Worm (Caenorhabditis elegans) whole organism, L4 larva: ENCODE measurements around the gene cpr-3.

Experiments used
- F26F4.8 ChIP-seq: fragments of 200-800 bp; sonication (Bioruptor generic); conservative IDR thresholded peaks from 2 replicates; pipeline ENCODE4 v1.3.6; 2022; ENCODE audit warnings: missing genetic modification characterization, missing compliant biosample characterization
- T20F7.1 ChIP-seq: fragments of 200-800 bp; sonication (Bioruptor generic); optimal IDR thresholded peaks from 2 replicates; lab custom pipeline; 2018; ENCODE audit warnings: mild to moderate bottlenecking, missing genetic modification characterization, missing compliant biosample characterization
- T26A8.4 ChIP-seq: fragments of 200-800 bp; sonication (Bioruptor generic); IDR thresholded peaks from 2 replicates; pipeline ENCODE4 v1.3.6; 2022; ENCODE audit warnings: missing genetic modification characterization, missing compliant biosample characterization
- Y105C5A.15 ChIP-seq: fragments of 200-800 bp; sonication (Bioruptor generic); IDR thresholded peaks from 2 replicates; pipeline ENCODE4 v1.3.6; 2022; ENCODE audit warnings: missing genetic modification characterization, missing compliant biosample characterization
- ZK546.5 ChIP-seq, 2 experiments: sonication (generic microtip); optimal IDR thresholded peaks; 2 replicates each; lab custom pipeline; 2017; ENCODE audit warnings: missing biosample characterization in 2 of 2, missing genetic modification characterization in 2 of 2
- aly-2 ChIP-seq: sonication (generic microtip); optimal IDR thresholded peaks from 2 replicates; lab custom pipeline; 2018; ENCODE audit warnings: missing biosample characterization, missing genetic modification characterization
- ama-1 ChIP-seq: fragments of 150-350 bp; optimal IDR thresholded peaks from 2 replicates; lab custom pipeline; 2014; ENCODE audit warnings: inconsistent platforms, mixed read lengths
- attf-4 ChIP-seq: sonication (generic microtip); optimal IDR thresholded peaks from 3 replicates; lab custom pipeline; 2017; ENCODE audit warnings: missing biosample characterization, missing genetic modification characterization
- ceh-28 ChIP-seq: fragments of 150-350 bp; optimal IDR thresholded peaks from 2 replicates; lab custom pipeline; 2014; ENCODE audit warnings: missing biosample characterization, missing genetic modification reagents, missing genetic modification characterization
- ceh-62 ChIP-seq: sonication (generic microtip); optimal IDR thresholded peaks from 2 replicates; lab custom pipeline; 2017; ENCODE audit warnings: missing biosample characterization, missing genetic modification characterization
- daf-16 ChIP-seq, 3 experiments: sonication (generic microtip); optimal IDR thresholded peaks; 2 replicates each; lab custom pipeline; 2016 to 2017; ENCODE audit warnings: missing genetic modification characterization in 3 of 3, missing genetic modification reagents in 3 of 3, mild to moderate bottlenecking in 2 of 3, missing compliant biosample characterization in 2 of 3, missing biosample characterization in 1 of 3, moderate library complexity in 1 of 3
- daf-19 ChIP-seq: fragments of 200-800 bp; sonication (Bioruptor generic); conservative IDR thresholded peaks from 2 replicates; pipeline ENCODE4 v1.3.6; 2022; ENCODE audit warnings: missing genetic modification characterization, missing compliant biosample characterization
- dmd-6 ChIP-seq: fragments of 200-800 bp; sonication (Bioruptor generic); IDR thresholded peaks from 2 replicates; pipeline ENCODE4 v1.3.6; 2022; ENCODE audit warnings: missing genetic modification reagents, missing genetic modification characterization, missing compliant biosample characterization
- dve-1 ChIP-seq: sonication (generic microtip); optimal IDR thresholded peaks from 2 replicates; lab custom pipeline; 2017; ENCODE audit warnings: antibody characterized with exemption, mild to moderate bottlenecking, missing genetic modification characterization, missing compliant biosample characterization; ENCODE audit not compliant: insufficient read depth
- egl-43 ChIP-seq: fragments of 200-800 bp; sonication (Bioruptor generic); IDR thresholded peaks from 2 replicates; pipeline ENCODE4 v1.3.6; 2022; ENCODE audit warnings: missing genetic modification reagents, missing genetic modification characterization, missing compliant biosample characterization
- hlh-11 ChIP-seq: fragments of 200-800 bp; sonication (Bioruptor generic); optimal IDR thresholded peaks from 2 replicates; lab custom pipeline; 2018; ENCODE audit warnings: mild to moderate bottlenecking, missing genetic modification characterization, missing compliant biosample characterization
- hlh-30 ChIP-seq: sonication (generic microtip); optimal IDR thresholded peaks from 2 replicates; lab custom pipeline; 2017; ENCODE audit warnings: antibody characterized with exemption, mild to moderate bottlenecking, missing genetic modification characterization, missing compliant biosample characterization; ENCODE audit not compliant: insufficient read depth
- hmg-1.1 ChIP-seq: fragments of 200-800 bp; sonication (Bioruptor generic); IDR thresholded peaks from 2 replicates; pipeline ENCODE4 v1.3.6; 2022; ENCODE audit warnings: missing genetic modification reagents, missing genetic modification characterization, missing compliant biosample characterization
- lim-7 ChIP-seq: fragments of 200-800 bp; sonication (Bioruptor generic); IDR thresholded peaks from 2 replicates; pipeline ENCODE4 v1.3.6; 2022; ENCODE audit warnings: missing genetic modification characterization, missing compliant biosample characterization
- lin-1 ChIP-seq: fragments of 200-800 bp; sonication (Bioruptor generic); IDR thresholded peaks from 2 replicates; pipeline ENCODE4 v1.3.6; 2022; ENCODE audit warnings: missing genetic modification reagents, missing genetic modification characterization, missing compliant biosample characterization
- lin-13 ChIP-seq: fragments of 150-350 bp; optimal IDR thresholded peaks from 2 replicates; lab custom pipeline; 2014; ENCODE audit warnings: missing biosample characterization, missing genetic modification reagents, missing genetic modification characterization
- lir-3 ChIP-seq: sonication (generic microtip); optimal IDR thresholded peaks from 2 replicates; lab custom pipeline; 2016; ENCODE audit warnings: mild to moderate bottlenecking, missing genetic modification characterization, missing compliant biosample characterization
- lsy-2 ChIP-seq, 2 experiments: fragments of 150-350 bp in 1 of 2; sonication (generic microtip) in 1 of 2; optimal IDR thresholded peaks; 2 replicates each; lab custom pipeline; 2014 to 2017; ENCODE audit warnings: missing biosample characterization in 2 of 2, missing genetic modification characterization in 2 of 2
- madf-5 ChIP-seq, 2 experiments: fragments of 200-800 bp; sonication (Bioruptor generic); IDR thresholded peaks; 2 replicates each; pipeline ENCODE4 v1.3.6; 2022; ENCODE audit warnings: missing compliant biosample characterization in 2 of 2, missing genetic modification characterization in 2 of 2
- mes-2 ChIP-seq: sonication (generic microtip); optimal IDR thresholded peaks from 2 replicates; lab custom pipeline; 2016; ENCODE audit warnings: missing genotype, mild to moderate bottlenecking, missing genetic modification characterization, missing compliant biosample characterization; ENCODE audit not compliant: poor library complexity, severe bottlenecking
- nhr-102 ChIP-seq: sonication (generic microtip); optimal IDR thresholded peaks from 2 replicates; lab custom pipeline; 2016; ENCODE audit warnings: mild to moderate bottlenecking, missing genetic modification characterization, moderate library complexity, missing compliant biosample characterization
- nhr-111 ChIP-seq: fragments of 200-800 bp; sonication (Bioruptor generic); optimal IDR thresholded peaks from 2 replicates; lab custom pipeline; 2018; ENCODE audit warnings: mild to moderate bottlenecking, missing genetic modification characterization, missing compliant biosample characterization
- nhr-237 ChIP-seq: sonication (generic microtip); optimal IDR thresholded peaks from 2 replicates; lab custom pipeline; 2017; ENCODE audit warnings: missing biosample characterization, missing genetic modification characterization
- nhr-28 ChIP-seq: fragments of 150-350 bp; optimal IDR thresholded peaks from 2 replicates; lab custom pipeline; 2014; ENCODE audit warnings: missing biosample characterization, missing genetic modification characterization
- nhr-42 ChIP-seq: fragments of 200-800 bp; sonication (Bioruptor generic); IDR thresholded peaks from 2 replicates; pipeline ENCODE4 v1.3.6; 2022; ENCODE audit warnings: missing genetic modification characterization, missing compliant biosample characterization
- nhr-6 ChIP-seq: fragments of 150-350 bp; optimal IDR thresholded peaks from 2 replicates; lab custom pipeline; 2014; ENCODE audit warnings: missing biosample characterization, missing genetic modification characterization
- nhr-76 ChIP-seq: fragments of 150-350 bp; optimal IDR thresholded peaks from 2 replicates; lab custom pipeline; 2014; ENCODE audit warnings: missing biosample characterization, missing genetic modification characterization
- pha-4 ChIP-seq, 2 experiments: fragments of 150-350 bp in 1 of 2; fragments of 200-800 bp in 1 of 2; sonication (Bioruptor generic) in 1 of 2; IDR thresholded peaks in 1 of 2; optimal IDR thresholded peaks in 1 of 2; 2 replicates each; pipeline versions ENCODE4 v1.3.6 to Lab custom; 2014 to 2022; ENCODE audit warnings: missing genetic modification characterization in 2 of 2, missing genetic modification reagents in 2 of 2, missing biosample characterization in 1 of 2, missing compliant biosample characterization in 1 of 2
- php-3 ChIP-seq: fragments of 200-800 bp; sonication (Bioruptor generic); IDR thresholded peaks from 2 replicates; pipeline ENCODE4 v1.3.6; 2022; ENCODE audit warnings: missing genetic modification reagents, missing genetic modification characterization, missing compliant biosample characterization
- pqm-1 ChIP-seq: sonication (generic microtip); optimal IDR thresholded peaks from 2 replicates; lab custom pipeline; 2017; ENCODE audit warnings: missing biosample characterization, missing genetic modification characterization
- rbr-2 ChIP-seq: sonication (generic microtip); optimal IDR thresholded peaks from 2 replicates; lab custom pipeline; 2016; ENCODE audit warnings: missing genotype, missing genetic modification characterization, missing compliant biosample characterization
- saeg-2 ChIP-seq: fragments of 200-800 bp; sonication (Bioruptor generic); IDR thresholded peaks from 2 replicates; pipeline ENCODE4 v1.3.6; 2022; ENCODE audit warnings: missing genetic modification reagents, missing genetic modification characterization, missing compliant biosample characterization
- set-16 ChIP-seq: fragments of 200-800 bp; sonication (Bioruptor generic); IDR thresholded peaks from 2 replicates; pipeline ENCODE4 v1.3.6; 2022; ENCODE audit warnings: missing genetic modification reagents, missing genetic modification characterization, missing compliant biosample characterization
- skn-1 ChIP-seq: fragments of 150-350 bp; optimal IDR thresholded peaks from 2 replicates; lab custom pipeline; 2014; ENCODE audit warnings: missing biosample characterization, missing genetic modification characterization
- snpc-4 ChIP-seq: fragments of 150-350 bp; optimal IDR thresholded peaks from 2 replicates; lab custom pipeline; 2014; ENCODE audit warnings: missing biosample characterization, missing genetic modification characterization
- tag-97 ChIP-seq: fragments of 200-800 bp; sonication (Bioruptor generic); IDR thresholded peaks from 2 replicates; pipeline ENCODE4 v1.3.6; 2022; ENCODE audit warnings: missing genetic modification characterization, missing compliant biosample characterization
- tra-1 ChIP-seq: fragments of 200-800 bp; sonication (Bioruptor generic); IDR thresholded peaks from 2 replicates; pipeline ENCODE4 v1.3.6; 2022; ENCODE audit warnings: missing genetic modification reagents, missing genetic modification characterization, missing compliant biosample characterization
- unc-130 ChIP-seq: sonication (generic microtip); optimal IDR thresholded peaks from 2 replicates; lab custom pipeline; 2016; ENCODE audit warnings: missing genetic modification reagents, missing genetic modification characterization, missing compliant biosample characterization
- vab-7 ChIP-seq: fragments of 200-800 bp; sonication (Bioruptor generic); IDR thresholded peaks from 2 replicates; pipeline ENCODE4 v1.3.6; 2022; ENCODE audit warnings: missing genetic modification reagents, missing genetic modification characterization, missing compliant biosample characterization
- zfp-2 ChIP-seq: sonication (generic microtip); optimal IDR thresholded peaks from 2 replicates; lab custom pipeline; 2016; ENCODE audit warnings: mild to moderate bottlenecking, missing genetic modification characterization, missing compliant biosample characterization
- zip-11 ChIP-seq: fragments of 200-800 bp; sonication (Bioruptor generic); IDR thresholded peaks from 2 replicates; pipeline ENCODE4 v1.3.6; 2022; ENCODE audit warnings: missing genetic modification characterization, missing compliant biosample characterization
- zip-2 ChIP-seq: fragments of 150-350 bp; optimal IDR thresholded peaks from 2 replicates; lab custom pipeline; 2014; ENCODE audit warnings: missing biosample characterization, missing genetic modification characterization

The cpr-3 gene

DNA sequence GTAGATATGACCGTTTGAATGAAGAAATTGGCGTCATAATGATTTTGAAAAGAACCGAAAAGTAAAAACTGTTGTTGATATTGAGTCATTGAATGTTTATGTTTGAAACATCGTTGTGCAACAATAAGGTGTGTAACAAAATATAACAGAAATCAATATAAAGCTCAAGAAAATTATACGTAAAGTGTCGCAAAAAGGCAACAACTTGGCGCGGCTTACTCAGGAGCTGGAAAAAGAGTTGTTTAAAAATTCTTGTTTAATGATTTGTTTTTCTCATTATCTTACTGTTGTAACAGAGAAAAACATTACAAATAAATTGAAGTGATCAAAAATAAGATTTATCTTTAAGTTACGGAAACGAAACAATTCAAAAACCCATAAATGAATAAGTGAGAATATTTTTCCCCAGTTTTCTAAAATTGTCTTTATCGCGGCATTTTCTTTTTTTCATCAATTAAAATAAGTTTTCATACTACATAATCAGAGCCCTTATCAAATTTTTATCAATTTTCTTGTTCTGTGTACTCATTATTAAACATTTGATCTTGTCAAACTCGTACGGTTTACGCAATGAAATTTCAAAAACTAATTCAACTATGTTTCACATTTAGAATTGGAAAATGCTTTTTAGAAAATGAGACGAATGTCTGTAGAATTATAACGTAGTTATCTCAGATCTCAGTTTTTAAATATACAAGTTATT lies 29.4 kb upstream of the cpr-3 start, which contains the start of gene ZK1037.6:
TSS of gene ZK1037.6 (minus strand) at position 51 of the 703 bp plus-strand sequence.
- TF ChIP-seq pqm-1 (tag; lab: Kevin White, UChicago) (peak; percentile 9), daf-16 (GFP tag; optimal IDR thresholded peaks at IDR 0.05; lab: Kevin White, UChicago) (no peak), daf-16 (tag; optimal IDR thresholded peaks at IDR 0.05; lab: Kevin White, UChicago) (peak; percentile 15), zip-11 (GFP tag; lab: Robert Waterston, UW) (no peak), nhr-28 (tag; lab: Kevin White, UChicago) (peak; percentile 0), set-16 (GFP tag; lab: Robert Waterston, UW) (no peak), F26F4.8 (GFP tag; lab: Robert Waterston, UW) (no peak)

DNA sequence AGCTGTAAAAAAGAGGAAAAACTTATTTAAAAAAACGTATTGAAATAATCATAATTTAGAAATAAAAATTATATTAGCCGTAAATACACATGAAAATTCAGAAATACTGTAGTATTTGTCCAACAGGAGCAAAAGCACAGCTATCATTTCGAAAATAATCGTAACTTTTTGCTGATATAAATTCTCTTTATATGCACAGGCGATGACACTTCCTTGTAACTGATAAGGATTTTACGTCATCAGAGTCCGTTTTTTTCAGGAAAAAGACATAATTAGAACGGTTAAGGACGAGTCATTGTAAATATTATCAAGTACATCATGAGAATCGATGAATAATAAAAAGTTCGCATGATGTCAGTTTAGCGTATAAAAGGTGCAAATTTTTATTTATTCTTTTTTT lies 24.9 kb upstream of the cpr-3 start:
- TF ChIP-seq pha-4 (GFP tag; IDR thresholded peaks at IDR 0.05; lab: Robert Waterston, UW) (no peak), pha-4 (tag; optimal IDR thresholded peaks at IDR 0.05; lab: Kevin White, UChicago) (no peak), tag-97 (no peak), zip-2 (tag; lab: Kevin White, UChicago) (no peak), unc-130 (no peak), daf-16 (GFP tag; optimal IDR thresholded peaks at IDR 0.05; lab: Kevin White, UChicago) (no peak), daf-16 (tag; optimal IDR thresholded peaks at IDR 0.05; lab: Kevin White, UChicago) (peak; percentile 44), nhr-6 (peak; percentile 19), nhr-111 (GFP tag; lab: Kevin White, UChicago) (no peak), daf-19 (GFP tag; lab: Robert Waterston, UW) (no peak), snpc-4 (tag; lab: Kevin White, UChicago) (no peak), nhr-28 (tag; lab: Kevin White, UChicago) (peak; percentile 73), T20F7.1 (GFP tag; lab: Kevin White, UChicago) (no peak), attf-4 (tag; lab: Kevin White, UChicago) (no peak), nhr-237 (tag; lab: Kevin White, UChicago) (no peak), php-3 (no peak), nhr-42 (GFP tag; lab: Robert Waterston, UW) (no peak), lir-3 (tag; lab: Kevin White, UChicago) (no peak), nhr-76 (no peak), mes-2 (tag; lab: Kevin White, UChicago) (no peak), lin-1 (GFP tag; lab: Robert Waterston, UW) (no peak), saeg-2 (GFP tag; lab: Robert Waterston, UW) (no peak), dmd-6 (GFP tag; lab: Robert Waterston, UW) (peak; percentile 59), aly-2 (tag; lab: Kevin White, UChicago) (no peak), egl-43 (GFP tag; lab: Robert Waterston, UW) (no peak), ZK546.5 (tag; optimal IDR thresholded peaks at IDR 0.05; lab: Kevin White, UChicago) (no peak), ceh-28 (tag; lab: Kevin White, UChicago) (no peak), zip-11 (GFP tag; lab: Robert Waterston, UW) (no peak), T26A8.4 (GFP tag; lab: Robert Waterston, UW) (no peak), madf-5 (GFP tag; IDR thresholded peaks at IDR 0.05; lab: Robert Waterston, UW) (no peak), hlh-30 (tag; lab: Kevin White, UChicago) (no peak), ceh-62 (no peak), lsy-2 (tag; optimal IDR thresholded peaks at IDR 0.05; lab: Kevin White, UChicago) (no peak), F26F4.8 (GFP tag; lab: Robert Waterston, UW) (no peak), hlh-11 (peak; percentile 27), lin-13 (GFP tag; lab: Kevin White, UChicago) (no peak), Y105C5A.15 (GFP tag; lab: Robert Waterston, UW) (no peak), rbr-2 (tag; lab: Kevin White, UChicago) (no peak), dve-1 (tag; lab: Kevin White, UChicago) (peak; percentile 23), lim-7 (GFP tag; lab: Robert Waterston, UW) (no peak), nhr-102 (tag; lab: Kevin White, UChicago) (no peak), hmg-1.1 (GFP tag; lab: Robert Waterston, UW) (no peak), tra-1 (GFP tag; lab: Robert Waterston, UW) (no peak), ama-1 (no peak), vab-7 (GFP tag; lab: Robert Waterston, UW) (no peak), pqm-1 (tag; lab: Kevin White, UChicago) (peak; percentile 74), zfp-2 (tag; lab: Kevin White, UChicago) (no peak), skn-1 (tag; lab: Kevin White, UChicago) (no peak)
